Worm (Caenorhabditis elegans): ENCODE measurements around the gene fbxa-215.
A peak's percentile ranks its signal among the peaks of the same experiment; 100 is the strongest.
"Not testable (repeated sequence)": the region's sequence is repeated elsewhere in the genome, so short reads cannot be mapped to it uniquely, and the experiment has no call there.

Gene fbxa-215

ce11 chrIV:13679495-13679894, 12.8 kb upstream of the fbxa-215 start:
- TF ChIP-seq nfya-1 (tag; optimal IDR thresholded peaks at IDR 0.05; ENCODE audit: insufficient read depth) = peak; percentile 93
- TF ChIP-seq aly-2 (tag; optimal IDR thresholded peaks at IDR 0.05) = no peak

ce11 chrIV:13678649-13679048, 11.9 kb upstream of the fbxa-215 start, which contains the start of gene srlf-26:
TSS of gene srlf-26 (plus strand) at chrIV:13678949.
- no peak for TF ChIP-seq nhr-237 (tag; optimal IDR thresholded peaks at IDR 0.05)
- TF ChIP-seq ama-1 (optimal IDR thresholded peaks at IDR 0.05) = no peak
- TF ChIP-seq nhr-23 (tag; optimal IDR thresholded peaks at IDR 0.05) = no peak
- no peak for TF ChIP-seq unc-39 (tag; optimal IDR thresholded peaks at IDR 0.05)
- no peak for TF ChIP-seq nhr-12 (tag; optimal IDR thresholded peaks at IDR 0.05)
- no peak for TF ChIP-seq nhr-28 (tag; optimal IDR thresholded peaks at IDR 0.05)
- TF ChIP-seq ceh-9 (tag; optimal IDR thresholded peaks at IDR 0.05) = no peak
- TF ChIP-seq unc-62 (GFP tag; optimal IDR thresholded peaks at IDR 0.05) = no peak
- TF ChIP-seq mml-1 (tag; optimal IDR thresholded peaks at IDR 0.05) = no peak
- no peak for TF ChIP-seq nfya-1 (tag; optimal IDR thresholded peaks at IDR 0.05; ENCODE audit: insufficient read depth)
- TF ChIP-seq ztf-4 (tag; optimal IDR thresholded peaks at IDR 0.05) = no peak
- TF ChIP-seq pha-4 (tag; optimal IDR thresholded peaks at IDR 0.05) = no peak
- no peak for TF ChIP-seq nhr-25 (tag; optimal IDR thresholded peaks at IDR 0.05)
- no peak for TF ChIP-seq ZK546.5 (tag; optimal IDR thresholded peaks at IDR 0.05)
- no peak for TF ChIP-seq hmg-11 (tag; optimal IDR thresholded peaks at IDR 0.05)
- no peak for TF ChIP-seq zag-1 (tag; optimal IDR thresholded peaks at IDR 0.05)
- TF ChIP-seq nhr-77 (tag; optimal IDR thresholded peaks at IDR 0.05) = no peak
- TF ChIP-seq pqm-1 (tag; optimal IDR thresholded peaks at IDR 0.05) = no peak
- TF ChIP-seq ceh-82 (tag; optimal IDR thresholded peaks at IDR 0.05) = no peak

ce11 chrIV:13673504-13673903, 6.8 kb upstream of the fbxa-215 start, which contains the start of gene oac-48:
TSS of gene oac-48 (plus strand) at chrIV:13673804.
- TF ChIP-seq skn-1 (tag; optimal IDR thresholded peaks at IDR 0.05) (no peak), lin-39 (tag; optimal IDR thresholded peaks at IDR 0.05) (no peak)

ce11 chrIV:13665073-13665472, 1.6 kb downstream of the fbxa-215 start:
- no peak for TF ChIP-seq elt-2 (tag; optimal IDR thresholded peaks at IDR 0.05)

- TF ChIP-seq zag-1 (tag; optimal IDR thresholded peaks at IDR 0.05) (no peak), ceh-82 (tag; optimal IDR thresholded peaks at IDR 0.05) (no peak), egl-5 (tag; optimal IDR thresholded peaks at IDR 0.05) (no peak), nhr-23 (tag; optimal IDR thresholded peaks at IDR 0.05) (no peak)
These were observed 2.6 kb downstream of the fbxa-215 start, which contains the start of gene Y45F10C.4 for ce11 chrIV:13664090-13664489. TSS of gene Y45F10C.4 (minus strand) at chrIV:13664190.

ce11 chrIV:13662570-13662969, 4.1 kb downstream of the fbxa-215 start, which contains the start of gene Y45F10C.2:
TSS of gene Y45F10C.2 (minus strand) at chrIV:13662670.
- TF ChIP-seq nhr-43 (tag; optimal IDR thresholded peaks at IDR 0.05; ENCODE audit: poor library complexity, severe bottlenecking); eor-1 (tag; optimal IDR thresholded peaks at IDR 0.05); hmg-11 (tag; optimal IDR thresholded peaks at IDR 0.05): not testable (repeated sequence)

- TF ChIP-seq elt-1, ztf-11, R02D3.7 (tag; optimal IDR thresholded peaks at IDR 0.05): not testable (repeated sequence)
These were observed 7.3 kb downstream of the fbxa-215 start, which contains the start of gene Y45F10C.1 for ce11 chrIV:13659449-13659848. TSS of gene Y45F10C.1 (minus strand) at chrIV:13659549.

ce11 chrIV:13652023-13652422, 14.7 kb downstream of the fbxa-215 start, which contains the start of gene Y45F10C.6:
TSS of gene Y45F10C.6 (plus strand) at chrIV:13652323.
- TF ChIP-seq fkh-10 (GFP tag; optimal IDR thresholded peaks at IDR 0.05); elt-2 (tag; optimal IDR thresholded peaks at IDR 0.05); nhr-11 (tag; optimal IDR thresholded peaks at IDR 0.05): not testable (repeated sequence)

Data from whole organism, L3 larva.